Fruit fly (Drosophila melanogaster) whole organism, embryonic: Measurements from ENCODE around the gene fig.

Experiments
- Blimp-1 ChIP-seq: fragments of 200-800 bp; sonication (Bioruptor generic); optimal IDR thresholded peaks from 3 replicates; lab custom pipeline; 2018; ENCODE audit warnings: missing biosample characterization, missing genetic modification characterization, mild to moderate bottlenecking, moderate library complexity, missing genetic modification reagents
- Bteb2 ChIP-seq: fragments of 200-800 bp; sonication (Bioruptor generic); optimal IDR thresholded peaks from 2 replicates; lab custom pipeline; 2016; ENCODE audit warnings: missing biosample characterization, missing genetic modification characterization
- CG10654 ChIP-seq: fragments of 200-800 bp; sonication (Bioruptor generic); optimal IDR thresholded peaks from 2 replicates; lab custom pipeline; 2016; ENCODE audit warnings: missing biosample characterization, missing genetic modification characterization
- CG11695 ChIP-seq: fragments of 200-800 bp; sonication (Bioruptor generic); IDR thresholded peaks from 3 replicates; pipeline ENCODE4 v1.3.6; 2022; ENCODE audit warnings: missing biosample characterization, missing genetic modification characterization
- CG12104 ChIP-seq: fragments of 200-800 bp; sonication (Bioruptor generic); optimal IDR thresholded peaks from 3 replicates; lab custom pipeline; 2016; ENCODE audit warnings: missing biosample characterization, missing genetic modification characterization
- CG13894 ChIP-seq: fragments of 200-800 bp; sonication (Bioruptor generic); optimal IDR thresholded peaks from 3 replicates; lab custom pipeline; 2018; ENCODE audit warnings: missing biosample characterization, mild to moderate bottlenecking, missing genetic modification characterization, moderate library complexity
- CG14710 ChIP-seq: fragments of 200-800 bp; sonication (Bioruptor generic); optimal IDR thresholded peaks from 3 replicates; lab custom pipeline; 2019; ENCODE audit warnings: missing biosample characterization, mild to moderate bottlenecking, missing genetic modification characterization, moderate library complexity
- CG15514 ChIP-seq: fragments of 200-800 bp; sonication (Bioruptor generic); optimal IDR thresholded peaks from 3 replicates; lab custom pipeline; 2017; ENCODE audit warnings: missing biosample characterization, missing genetic modification characterization, mild to moderate bottlenecking, moderate library complexity, missing genetic modification reagents
- CG16863 ChIP-seq: fragments of 200-800 bp; sonication (Bioruptor generic); optimal IDR thresholded peaks from 3 replicates; lab custom pipeline; 2016; ENCODE audit warnings: missing biosample characterization, missing genetic modification characterization
- CG17385 ChIP-seq: fragments of 200-800 bp; sonication (Bioruptor generic); optimal IDR thresholded peaks from 3 replicates; lab custom pipeline; 2018; ENCODE audit warnings: missing biosample characterization, mild to moderate bottlenecking, missing genetic modification characterization
- CG30431 ChIP-seq: fragments of 200-800 bp; sonication (Bioruptor generic); optimal IDR thresholded peaks from 2 replicates; lab custom pipeline; 2017; ENCODE audit warnings: missing biosample characterization, missing genetic modification characterization
- CG3163 ChIP-seq: fragments of 200-800 bp; sonication (Bioruptor generic); optimal IDR thresholded peaks from 3 replicates; lab custom pipeline; 2016; ENCODE audit warnings: missing biosample characterization, missing genetic modification characterization
- CG6175 ChIP-seq: fragments of 200-800 bp; sonication (Bioruptor generic); IDR thresholded peaks from 3 replicates; pipeline ENCODE4 v1.3.6; 2022; ENCODE audit warnings: missing biosample characterization, missing genetic modification characterization
- CG6254 ChIP-seq: fragments of 200-800 bp; sonication (Bioruptor generic); optimal IDR thresholded peaks from 3 replicates; lab custom pipeline; 2017; ENCODE audit warnings: mild to moderate bottlenecking, missing biosample characterization, missing genetic modification reagents, missing genetic modification characterization
- CG7372 ChIP-seq: fragments of 200-800 bp; sonication (Bioruptor generic); IDR thresholded peaks from 2 replicates; pipeline ENCODE4 v1.3.6; 2022; ENCODE audit warnings: missing biosample characterization, missing genetic modification characterization
- CG7556 ChIP-seq: fragments of 200-800 bp; sonication (Bioruptor generic); optimal IDR thresholded peaks from 2 replicates; lab custom pipeline; 2017; ENCODE audit warnings: missing biosample characterization, mild to moderate bottlenecking, missing genetic modification characterization
- CG9932 ChIP-seq: fragments of 200-800 bp; sonication (Bioruptor generic); IDR thresholded peaks from 2 replicates; pipeline ENCODE4 v1.3.6; 2022; ENCODE audit warnings: missing biosample characterization, missing genetic modification characterization
- Camta ChIP-seq: fragments of 200-800 bp; sonication (Bioruptor generic); optimal IDR thresholded peaks from 2 replicates; lab custom pipeline; 2016; ENCODE audit warnings: missing biosample characterization, missing genetic modification characterization
- Doc3 ChIP-seq: fragments of 200-800 bp; sonication (Bioruptor generic); IDR thresholded peaks from 3 replicates; pipeline ENCODE4 v1.3.6; 2022; ENCODE audit warnings: missing biosample characterization, missing genetic modification characterization; ENCODE audit not compliant: partially characterized antibody
- E2f2 ChIP-seq: fragments of 200-800 bp; sonication (Bioruptor generic); IDR thresholded peaks from 2 replicates; pipeline ENCODE4 v1.3.6; 2022; ENCODE audit warnings: missing biosample characterization, missing genetic modification characterization
- Ets65A ChIP-seq: fragments of 200-800 bp; sonication (Bioruptor generic); peaks from one replicate; lab custom pipeline; 2016; ENCODE audit warnings: missing biosample characterization, missing genetic modification characterization
- Fer3 ChIP-seq: fragments of 200-800 bp; sonication (Bioruptor generic); optimal IDR thresholded peaks from 2 replicates; lab custom pipeline; 2018; ENCODE audit warnings: missing biosample characterization, mild to moderate bottlenecking, missing genetic modification characterization, moderate library complexity
- Jarid2 ChIP-seq: fragments of 200-800 bp; sonication (Bioruptor generic); optimal IDR thresholded peaks from 3 replicates; lab custom pipeline; 2017; ENCODE audit warnings: mild to moderate bottlenecking, missing biosample characterization, missing genetic modification reagents, missing genetic modification characterization
- Sox102F ChIP-seq: fragments of 200-800 bp; sonication (Bioruptor generic); optimal IDR thresholded peaks from 2 replicates; lab custom pipeline; 2018; ENCODE audit warnings: missing biosample characterization, mild to moderate bottlenecking, missing genetic modification characterization, moderate library complexity
- Sry-β ChIP-seq: fragments of 200-800 bp; sonication (Bioruptor generic); optimal IDR thresholded peaks from 2 replicates; lab custom pipeline; 2018; ENCODE audit warnings: missing biosample characterization, mild to moderate bottlenecking, missing genetic modification characterization, moderate library complexity
- Stat92E ChIP-seq, 3 experiments: fragments of >200 bp in 2 of 3; fragments of 200-800 bp in 1 of 3; sonication (Bioruptor generic) in 1 of 3; optimal IDR thresholded peaks; 2 replicates each; lab custom pipeline; 2017 to 2019; ENCODE audit warnings: missing biosample characterization in 3 of 3, missing genetic modification characterization in 3 of 3, mild to moderate bottlenecking in 1 of 3, moderate library complexity in 1 of 3
- Taf1 ChIP-seq: fragments of 200-800 bp; sonication (Bioruptor generic); IDR thresholded peaks from 2 replicates; pipeline ENCODE4 v1.3.6; 2022; ENCODE audit warnings: missing biosample characterization, missing genetic modification characterization
- Xrp1 ChIP-seq: fragments of 200-800 bp; sonication (Bioruptor generic); IDR thresholded peaks from 2 replicates; pipeline ENCODE4 v1.3.6; 2022; ENCODE audit warnings: missing biosample characterization, missing genetic modification characterization
- amos ChIP-seq: fragments of 200-800 bp; sonication (Bioruptor generic); IDR thresholded peaks from 2 replicates; pipeline ENCODE4 v1.3.6; 2022; ENCODE audit warnings: missing biosample characterization, missing genetic modification characterization; ENCODE audit not compliant: partially characterized antibody
- bab2 ChIP-seq: fragments of 200-800 bp; sonication (Bioruptor generic); optimal IDR thresholded peaks from 2 replicates; lab custom pipeline; 2016; ENCODE audit warnings: missing biosample characterization, missing genetic modification characterization
- cato ChIP-seq: fragments of 200-800 bp; sonication (Bioruptor generic); optimal IDR thresholded peaks from 2 replicates; lab custom pipeline; 2016; ENCODE audit warnings: missing biosample characterization, missing genetic modification characterization, borderline replicate concordance
- corto ChIP-seq: fragments of 200-800 bp; sonication (Bioruptor generic); optimal IDR thresholded peaks from 2 replicates; lab custom pipeline; 2016; ENCODE audit warnings: missing biosample characterization, mild to moderate bottlenecking, missing genetic modification characterization, moderate library complexity
- emc ChIP-seq: fragments of 200-800 bp; sonication (Bioruptor generic); optimal IDR thresholded peaks from 2 replicates; lab custom pipeline; 2016; ENCODE audit warnings: missing biosample characterization, missing genetic modification characterization
- eve ChIP-seq, 2 experiments: fragments of >200 bp; optimal IDR thresholded peaks; 2 replicates each; lab custom pipeline; 2017; ENCODE audit warnings: missing biosample characterization in 2 of 2, missing genetic modification characterization in 2 of 2
- fu2 ChIP-seq: fragments of 200-800 bp; sonication (Bioruptor generic); optimal IDR thresholded peaks from 2 replicates; lab custom pipeline; 2016; ENCODE audit warnings: missing biosample characterization, missing genetic modification characterization
- gcm2 ChIP-seq: fragments of 200-800 bp; sonication (Bioruptor generic); optimal IDR thresholded peaks from 2 replicates; lab custom pipeline; 2016; ENCODE audit warnings: missing biosample characterization, missing genetic modification characterization
- hb ChIP-seq: fragments of 200-800 bp; sonication (Bioruptor generic); IDR thresholded peaks from 3 replicates; pipeline ENCODE4 v1.3.6; 2022; ENCODE audit warnings: missing biosample characterization, missing genetic modification characterization; ENCODE audit not compliant: partially characterized antibody
- jigr1 ChIP-seq: fragments of 200-800 bp; sonication (Bioruptor generic); IDR thresholded peaks from 3 replicates; pipeline ENCODE4 v1.3.6; 2022; ENCODE audit warnings: missing biosample characterization, missing genetic modification characterization
- kay ChIP-seq: fragments of 200-800 bp; sonication (Bioruptor generic); optimal IDR thresholded peaks from 2 replicates; lab custom pipeline; 2016; ENCODE audit warnings: missing biosample characterization, missing genetic modification characterization
- ken ChIP-seq: fragments of 200-800 bp; sonication (Bioruptor generic); IDR thresholded peaks from 3 replicates; pipeline ENCODE4 v1.3.6; 2022; ENCODE audit warnings: missing biosample characterization, missing genetic modification characterization
- lmd ChIP-seq: fragments of 200-800 bp; sonication (Bioruptor generic); IDR thresholded peaks from 2 replicates; pipeline ENCODE4 v1.3.6; 2022; ENCODE audit warnings: missing biosample characterization, missing genetic modification characterization
- maf-S ChIP-seq: fragments of 200-800 bp; sonication (Bioruptor generic); optimal IDR thresholded peaks from 2 replicates; lab custom pipeline; 2016; ENCODE audit warnings: missing biosample characterization, missing genetic modification characterization
- mam ChIP-seq: fragments of 200-800 bp; sonication (Bioruptor generic); optimal IDR thresholded peaks from 3 replicates; lab custom pipeline; 2016; ENCODE audit warnings: missing biosample characterization, missing genetic modification characterization
- nerfin-1 ChIP-seq: fragments of 200-800 bp; sonication (Bioruptor generic); optimal IDR thresholded peaks from 3 replicates; lab custom pipeline; 2019; ENCODE audit warnings: missing biosample characterization, mild to moderate bottlenecking, missing genetic modification characterization, moderate library complexity
- phol ChIP-seq: fragments of 200-800 bp; sonication (Bioruptor generic); optimal IDR thresholded peaks from 3 replicates; lab custom pipeline; 2018; ENCODE audit warnings: missing biosample characterization, mild to moderate bottlenecking, missing genetic modification characterization, moderate library complexity
- pzg ChIP-seq: fragments of 200-800 bp; sonication (Bioruptor generic); optimal IDR thresholded peaks from 3 replicates; lab custom pipeline; 2018; ENCODE audit warnings: missing biosample characterization, mild to moderate bottlenecking, missing genetic modification characterization, moderate library complexity
- row ChIP-seq: fragments of 200-800 bp; sonication (Bioruptor generic); IDR thresholded peaks from 3 replicates; pipeline ENCODE4 v1.3.6; 2022; ENCODE audit warnings: missing biosample characterization, missing genetic modification characterization
- seq ChIP-seq: fragments of 200-800 bp; sonication (Bioruptor generic); IDR thresholded peaks from 2 replicates; pipeline ENCODE4 v1.3.6; 2022; ENCODE audit warnings: missing biosample characterization, missing genetic modification characterization
- sob ChIP-seq: fragments of 200-800 bp; sonication (Bioruptor generic); IDR thresholded peaks from 2 replicates; pipeline ENCODE4 v1.3.6; 2022; ENCODE audit warnings: missing biosample characterization, missing genetic modification characterization
- tio ChIP-seq: fragments of 200-800 bp; sonication (Bioruptor generic); optimal IDR thresholded peaks from 2 replicates; lab custom pipeline; 2017; ENCODE audit warnings: missing biosample characterization, missing genetic modification characterization, inconsistent platforms

fig gene

dm6 chr3R:29802753-29803313 is 22.6 kb upstream of the fig start, which contains the start of the genes Etfb and CG7789 (continued):
- peak; percentile 78 for TF ChIP-seq bab2
- peak; percentile 76 for TF ChIP-seq pzg
- TF ChIP-seq CG6254 (GFP tag; lab: Kevin White, UChicago): no peak
- no peak for TF ChIP-seq Jarid2 (GFP tag; lab: Kevin White, UChicago)
- TF ChIP-seq phol: peak; percentile 71
- peak; percentile 39 for TF ChIP-seq CG30431 (GFP tag; lab: Kevin White, UChicago)
- TF ChIP-seq fu2 (GFP tag; lab: Kevin White, UChicago): peak; percentile 71
- TF ChIP-seq CG12104 (GFP tag; lab: Kevin White, UChicago): peak; percentile 51
- peak; percentile 95 for TF ChIP-seq Ets65A
- TF ChIP-seq amos: peak; percentile 80
- TF ChIP-seq row: peak; percentile 93
- TF ChIP-seq maf-S (GFP tag; lab: Kevin White, UChicago): peak; percentile 65
- TF ChIP-seq CG7372 (GFP tag; lab: Robert Waterston, UW): peak; percentile 81
- no peak for TF ChIP-seq CG7556
- TF ChIP-seq hb (GFP tag; lab: Robert Waterston, UW): 0 out of 3 replicates have a peak, but pooled peaks have one; percentile 62
- peak; percentile 51; the same call in 1 of the 3 replicates for TF ChIP-seq CG6175 (GFP tag; lab: Robert Waterston, UW)
- TF ChIP-seq CG13894 (tag; lab: Kevin White, UChicago): no peak
- TF ChIP-seq mam (GFP tag; lab: Kevin White, UChicago): peak; percentile 83
- TF ChIP-seq jigr1 (GFP tag; lab: Robert Waterston, UW): 0 out of 3 replicates have a peak, but pooled peaks have one; percentile 30
- peak; percentile 80 for TF ChIP-seq CG11695
- peak; percentile 78 for TF ChIP-seq Fer3 (tag; lab: Kevin White, UChicago)
- peak; percentile 74 for TF ChIP-seq CG15514 (GFP tag; lab: Kevin White, UChicago)
- TF ChIP-seq Xrp1 (GFP tag; lab: Robert Waterston, UW): peak; percentile 65
- no peak for TF ChIP-seq eve (GFP tag; optimal IDR thresholded peaks at IDR 0.05; lab: Kevin White, UChicago)
- TF ChIP-seq CG14710: peak; percentile 61
- TF ChIP-seq ken (GFP tag; lab: Robert Waterston, UW): peak; percentile 78
- peak; percentile 62 for TF ChIP-seq Camta (GFP tag; lab: Kevin White, UChicago)
- TF ChIP-seq Doc3: peak; percentile 83
- no peak for TF ChIP-seq nerfin-1 (tag; lab: Kevin White, UChicago)
- peak; percentile 59 for TF ChIP-seq Bteb2
- TF ChIP-seq CG16863 (GFP tag; lab: Kevin White, UChicago): peak; percentile 64
- no peak for TF ChIP-seq tio
- TF ChIP-seq Sry-β (GFP tag; lab: Kevin White, UChicago): peak; percentile 83
- TF ChIP-seq E2f2 (GFP tag; lab: Robert Waterston, UW): peak; percentile 70
- no peak for TF ChIP-seq kay (GFP tag; lab: Kevin White, UChicago)
- peak; percentile 87 for TF ChIP-seq sob (GFP tag; lab: Robert Waterston, UW)
- peak; percentile 57 for TF ChIP-seq cato (GFP tag; lab: Kevin White, UChicago)
- TF ChIP-seq lmd (GFP tag; lab: Robert Waterston, UW): peak; percentile 77
- TF ChIP-seq Taf1: peak; percentile 76
- peak; percentile 44 for TF ChIP-seq CG10654 (GFP tag; lab: Kevin White, UChicago)
- peak; percentile 12 for TF ChIP-seq emc (GFP tag; lab: Kevin White, UChicago)
- TF ChIP-seq CG9932 (GFP tag; lab: Robert Waterston, UW): peak; percentile 85
- peak; percentile 63 for TF ChIP-seq CG3163 (GFP tag; lab: Kevin White, UChicago)
- TF ChIP-seq gcm2 (GFP tag; lab: Kevin White, UChicago): peak; percentile 61
- TF ChIP-seq seq (GFP tag; lab: Robert Waterston, UW): peak; percentile 50
- no peak for TF ChIP-seq Sox102F (GFP tag; lab: Kevin White, UChicago)
- TF ChIP-seq CG17385 (GFP tag; lab: Kevin White, UChicago): no peak
- no peak for TF ChIP-seq Stat92E (GFP tag; optimal IDR thresholded peaks at IDR 0.05; lab: Kevin White, UChicago)
- TF ChIP-seq Blimp-1: no peak
- TF ChIP-seq corto (GFP tag; lab: Kevin White, UChicago): no peak
